Fruit fly (Drosophila melanogaster): ENCODE data around the gene CG14137.

The CG14137 gene

DNA sequence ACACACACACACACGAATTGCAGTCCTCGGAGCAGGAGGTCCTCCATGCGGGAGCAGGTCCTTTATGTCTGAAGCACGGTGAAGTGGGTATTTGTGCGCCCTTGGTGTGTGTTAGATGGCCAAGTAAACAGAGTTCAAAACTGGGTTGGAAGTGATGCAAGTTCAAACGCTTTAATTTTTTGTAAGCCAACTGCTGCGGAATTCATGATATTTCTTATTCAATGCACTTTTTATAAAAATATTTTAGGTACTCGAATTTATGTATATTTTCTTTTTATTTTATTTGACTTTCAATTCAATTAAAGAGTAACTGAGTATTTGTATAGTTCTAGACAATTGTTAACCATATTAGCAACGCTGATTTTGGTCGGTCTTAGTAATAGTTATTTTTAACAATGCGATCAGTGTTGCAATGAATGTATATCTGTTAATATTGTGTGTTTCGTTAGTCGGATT lies at the start of gene CG14137, which contains the start of gene CG46394:
Gene CG14137, minus strand, starts transcription at position 101 of the 456 bp plus-strand sequence.
Gene CG46394, plus strand, starts transcription at position 406 of the 456 bp plus-strand sequence.
- no peak for TF ChIP-seq psq (optimal IDR thresholded peaks at IDR 0.05)
- no peak for TF ChIP-seq Sin3A (optimal IDR thresholded peaks at IDR 0.05)
- TF ChIP-seq h (optimal IDR thresholded peaks at IDR 0.05): no peak
- no peak for TF ChIP-seq ttk (optimal IDR thresholded peaks at IDR 0.05)
- no peak for TF ChIP-seq Myc (optimal IDR thresholded peaks at IDR 0.05)
- no peak for TF ChIP-seq insv (optimal IDR thresholded peaks at IDR 0.05)

DNA sequence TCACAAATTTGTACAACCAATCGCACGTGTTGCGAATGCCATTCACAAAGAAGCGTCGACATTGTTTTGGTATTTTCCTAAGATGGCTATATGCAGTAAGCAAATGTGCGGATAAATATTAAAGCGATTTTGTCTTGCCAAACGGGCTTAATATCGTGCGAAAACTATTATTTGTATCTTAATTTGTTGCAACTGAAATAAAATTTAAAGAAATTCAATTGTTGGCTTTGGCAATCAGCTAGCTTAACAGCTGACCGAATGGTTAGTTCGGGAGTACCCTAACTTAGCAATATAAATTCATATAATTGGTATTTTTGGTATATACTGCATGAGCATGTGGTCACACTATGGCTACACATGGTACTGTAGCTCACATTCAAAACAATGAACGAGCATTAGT lies 48.5 kb upstream of the CG14137 start, which contains the start of the genes RIOK1 and Polr3H:
Gene RIOK1, minus strand, starts transcription at position 65 of the 400 bp plus-strand sequence.
Gene Polr3H, plus strand, starts transcription at position 347 of the 400 bp plus-strand sequence.
- TF ChIP-seq ttk (optimal IDR thresholded peaks at IDR 0.05): no peak
- TF ChIP-seq psq (optimal IDR thresholded peaks at IDR 0.05): no peak
- no peak for TF ChIP-seq h (optimal IDR thresholded peaks at IDR 0.05)
- TF ChIP-seq insv (optimal IDR thresholded peaks at IDR 0.05): no peak
- TF ChIP-seq Myc (optimal IDR thresholded peaks at IDR 0.05): no peak

DNA sequence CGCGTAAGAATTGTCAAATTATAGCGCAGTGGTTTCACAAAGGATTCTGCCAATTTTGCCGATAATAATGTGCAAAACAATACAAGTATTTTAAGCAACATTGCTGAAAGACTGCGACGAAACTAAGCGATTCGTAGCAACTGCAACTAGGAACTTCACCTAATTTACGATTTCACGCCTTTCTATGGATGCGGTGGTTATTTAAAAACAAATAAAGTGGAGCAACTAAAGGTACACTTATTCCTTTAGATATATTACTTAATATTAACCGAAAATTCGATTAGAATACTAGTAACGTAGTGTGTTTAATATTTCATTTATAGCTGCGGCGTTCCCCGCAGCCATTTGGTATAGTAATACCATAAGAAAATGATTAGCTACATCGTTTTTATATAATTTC lies 46.1 kb upstream of the CG14137 start, which contains the start of gene CG6071:
Gene CG6071, minus strand, starts transcription at position 101 of the 400 bp plus-strand sequence.
- TF ChIP-seq ttk (optimal IDR thresholded peaks at IDR 0.05) (no peak), Myc (optimal IDR thresholded peaks at IDR 0.05) (no peak), Sin3A (optimal IDR thresholded peaks at IDR 0.05) (no peak), psq (optimal IDR thresholded peaks at IDR 0.05) (no peak), insv (optimal IDR thresholded peaks at IDR 0.05) (no peak), h (optimal IDR thresholded peaks at IDR 0.05) (no peak)

DNA sequence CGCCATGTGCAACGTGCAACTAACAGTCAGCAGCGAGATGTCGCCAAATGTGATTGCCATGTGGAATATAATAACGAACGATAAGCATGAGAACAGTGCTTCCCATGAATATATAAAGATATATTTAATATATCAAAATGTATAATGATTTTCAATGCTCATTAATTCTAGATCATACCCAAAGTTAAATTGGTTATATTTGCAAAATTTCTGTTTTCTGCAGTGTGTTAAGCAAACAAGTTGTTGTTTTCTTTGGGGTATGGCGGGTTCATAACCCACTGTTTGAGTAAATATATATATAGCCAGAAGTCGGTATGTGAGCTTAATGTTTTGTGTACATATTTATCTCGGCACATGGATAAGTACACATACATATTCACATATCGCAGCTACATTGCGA lies 37.0 kb upstream of the CG14137 start:
- TF ChIP-seq insv (optimal IDR thresholded peaks at IDR 0.05): no peak
- no peak for TF ChIP-seq ttk (optimal IDR thresholded peaks at IDR 0.05)
- no peak for TF ChIP-seq h (optimal IDR thresholded peaks at IDR 0.05)
- TF ChIP-seq psq (optimal IDR thresholded peaks at IDR 0.05): no peak
- TF ChIP-seq Sin3A (optimal IDR thresholded peaks at IDR 0.05): no peak
- TF ChIP-seq Myc (optimal IDR thresholded peaks at IDR 0.05): no peak

DNA sequence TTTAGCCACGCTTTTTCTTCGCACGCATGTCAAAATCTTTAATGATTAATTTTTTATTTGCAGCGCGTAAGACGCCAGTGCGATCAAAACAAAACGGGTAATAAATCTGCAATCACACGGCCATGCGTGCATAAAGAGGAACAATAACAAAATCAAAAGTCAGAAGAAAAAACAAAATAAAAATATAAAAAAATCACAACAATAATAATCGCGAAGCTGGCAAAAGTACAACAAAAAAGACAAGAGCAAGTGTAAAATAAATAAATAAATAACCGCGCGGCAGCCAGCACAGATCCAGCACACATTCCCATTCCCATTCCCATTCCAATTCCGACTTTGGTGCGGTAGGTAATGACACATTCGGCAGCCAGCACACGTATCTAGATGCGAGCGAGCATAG lies 34.7 kb upstream of the CG14137 start:
- TF ChIP-seq psq (optimal IDR thresholded peaks at IDR 0.05): no peak
- no peak for TF ChIP-seq Sin3A (optimal IDR thresholded peaks at IDR 0.05)
- TF ChIP-seq Myc (optimal IDR thresholded peaks at IDR 0.05): no peak
- no peak for TF ChIP-seq h (optimal IDR thresholded peaks at IDR 0.05)
- no peak for TF ChIP-seq ttk (optimal IDR thresholded peaks at IDR 0.05)
- no peak for TF ChIP-seq insv (optimal IDR thresholded peaks at IDR 0.05)

DNA sequence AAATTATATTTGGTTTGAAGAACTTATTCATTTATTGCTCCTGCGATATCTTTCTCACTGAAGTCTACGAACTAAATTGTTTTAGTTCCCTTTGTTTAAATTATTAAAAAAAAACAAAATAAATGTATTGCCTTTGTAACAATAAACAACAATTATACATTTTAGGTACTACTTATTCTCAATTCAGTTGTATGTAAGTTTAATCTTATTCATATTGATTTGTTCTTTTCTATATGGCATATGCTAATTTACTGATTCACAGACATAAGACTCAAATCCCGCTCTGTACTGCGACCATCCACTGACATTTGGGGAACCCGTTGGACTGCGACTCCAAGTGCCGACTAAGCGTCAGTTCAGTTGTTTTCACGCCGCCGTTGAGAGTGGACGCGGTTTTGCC lies 31.2 kb upstream of the CG14137 start, which contains the start of gene CG32091:
Gene CG32091, plus strand, starts transcription at position 301 of the 400 bp plus-strand sequence.
- no peak for TF ChIP-seq h (optimal IDR thresholded peaks at IDR 0.05)
- TF ChIP-seq insv (optimal IDR thresholded peaks at IDR 0.05): no peak
- TF ChIP-seq Myc (optimal IDR thresholded peaks at IDR 0.05): no peak
- no peak for TF ChIP-seq Sin3A (optimal IDR thresholded peaks at IDR 0.05)
- no peak for TF ChIP-seq psq (optimal IDR thresholded peaks at IDR 0.05)
- TF ChIP-seq ttk (optimal IDR thresholded peaks at IDR 0.05): no peak

DNA sequence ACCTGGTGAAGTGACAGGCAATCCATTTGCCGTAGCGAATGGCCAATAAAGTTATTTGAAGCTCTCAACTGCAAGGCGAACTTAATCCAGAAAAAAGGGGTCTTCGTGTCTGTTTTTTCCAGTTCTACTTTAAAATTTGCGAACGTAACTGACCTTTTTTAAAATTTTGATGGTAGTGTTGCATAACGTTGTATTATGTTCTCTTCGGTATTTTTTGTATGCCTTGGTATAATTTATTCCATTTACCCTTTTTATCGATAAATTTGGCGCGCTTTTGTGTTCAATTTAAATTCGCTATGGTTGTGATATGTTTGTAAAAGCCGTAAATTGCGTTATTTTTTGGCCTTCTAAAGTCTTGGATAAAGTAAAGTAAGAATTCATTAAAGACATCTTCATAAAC lies 30.8 kb upstream of the CG14137 start:
- TF ChIP-seq Myc (optimal IDR thresholded peaks at IDR 0.05) (no peak), h (optimal IDR thresholded peaks at IDR 0.05) (no peak), Sin3A (optimal IDR thresholded peaks at IDR 0.05) (no peak), ttk (optimal IDR thresholded peaks at IDR 0.05) (no peak), insv (optimal IDR thresholded peaks at IDR 0.05) (no peak), psq (optimal IDR thresholded peaks at IDR 0.05) (no peak)

DNA sequence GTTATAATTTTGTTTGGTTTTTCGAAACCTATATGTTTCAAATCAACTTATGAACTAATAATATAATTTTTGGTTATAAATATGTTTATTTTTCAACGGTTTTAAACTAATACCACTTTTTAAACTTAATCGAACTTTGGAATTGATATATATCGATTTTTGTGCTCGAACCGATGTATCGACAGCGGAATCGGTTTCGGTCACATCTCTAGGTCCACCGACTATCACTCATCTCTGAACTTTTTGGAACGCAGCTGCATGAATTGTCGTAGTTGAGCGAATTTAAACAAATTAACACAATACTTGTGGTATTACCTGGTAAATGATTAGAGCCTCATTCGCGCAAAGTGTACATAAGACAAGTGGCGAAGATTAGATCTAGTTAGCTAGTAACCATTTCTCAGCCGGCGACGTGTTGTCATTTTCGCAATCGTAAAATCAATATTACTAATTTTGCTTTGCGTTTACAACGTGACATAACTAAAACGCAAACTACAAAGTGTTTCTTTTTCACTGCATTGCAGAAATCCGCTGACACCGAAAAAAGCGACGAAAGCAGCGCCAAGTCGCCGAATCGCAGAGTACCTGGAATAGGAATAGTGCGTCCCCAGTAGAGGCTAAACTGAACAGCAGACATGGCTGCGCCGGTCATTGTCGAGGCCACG lies 28.1 kb upstream of the CG14137 start, which contains the start of gene Apt1:
Gene Apt1, plus strand, starts transcription at position 219 of the 665 bp plus-strand sequence.
- TF ChIP-seq psq (optimal IDR thresholded peaks at IDR 0.05) (no peak), ttk (optimal IDR thresholded peaks at IDR 0.05) (no peak), Myc (optimal IDR thresholded peaks at IDR 0.05) (no peak), h (optimal IDR thresholded peaks at IDR 0.05) (no peak), insv (optimal IDR thresholded peaks at IDR 0.05) (no peak), Sin3A (optimal IDR thresholded peaks at IDR 0.05) (no peak)

DNA sequence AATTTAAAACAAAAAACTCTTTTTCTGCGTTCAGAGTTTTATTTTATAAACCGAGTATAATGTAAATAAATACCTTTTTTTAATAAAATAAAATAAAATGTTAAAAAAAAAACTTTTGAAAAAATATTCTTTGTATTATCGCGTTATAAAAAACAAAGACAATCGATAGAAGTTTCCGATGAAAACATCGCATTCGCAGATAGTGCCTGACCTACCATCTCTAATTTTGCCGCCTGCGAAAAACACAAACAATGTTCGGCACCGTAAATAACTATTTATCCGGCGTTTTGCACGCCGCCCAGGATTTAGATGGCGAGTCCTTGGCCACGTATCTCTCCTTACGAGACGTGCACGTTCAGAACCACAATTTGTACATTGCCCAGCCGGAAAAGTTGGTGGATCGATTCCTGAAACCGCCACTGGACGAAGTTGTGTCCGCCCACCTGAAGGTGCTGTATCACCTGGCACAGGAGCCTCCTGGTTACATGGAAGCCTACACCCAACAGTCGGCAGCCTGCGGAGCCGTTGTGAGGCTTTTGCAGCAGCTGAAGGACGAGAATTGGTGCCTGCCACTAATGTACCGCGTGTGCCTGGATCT lies 26.5 kb upstream of the CG14137 start, which contains the start of gene PCID2:
Gene PCID2, plus strand, starts transcription at position 213 of the 598 bp plus-strand sequence.
- TF ChIP-seq Myc (optimal IDR thresholded peaks at IDR 0.05) (no peak), ttk (optimal IDR thresholded peaks at IDR 0.05) (no peak), insv (optimal IDR thresholded peaks at IDR 0.05) (no peak), Sin3A (optimal IDR thresholded peaks at IDR 0.05) (no peak)

DNA sequence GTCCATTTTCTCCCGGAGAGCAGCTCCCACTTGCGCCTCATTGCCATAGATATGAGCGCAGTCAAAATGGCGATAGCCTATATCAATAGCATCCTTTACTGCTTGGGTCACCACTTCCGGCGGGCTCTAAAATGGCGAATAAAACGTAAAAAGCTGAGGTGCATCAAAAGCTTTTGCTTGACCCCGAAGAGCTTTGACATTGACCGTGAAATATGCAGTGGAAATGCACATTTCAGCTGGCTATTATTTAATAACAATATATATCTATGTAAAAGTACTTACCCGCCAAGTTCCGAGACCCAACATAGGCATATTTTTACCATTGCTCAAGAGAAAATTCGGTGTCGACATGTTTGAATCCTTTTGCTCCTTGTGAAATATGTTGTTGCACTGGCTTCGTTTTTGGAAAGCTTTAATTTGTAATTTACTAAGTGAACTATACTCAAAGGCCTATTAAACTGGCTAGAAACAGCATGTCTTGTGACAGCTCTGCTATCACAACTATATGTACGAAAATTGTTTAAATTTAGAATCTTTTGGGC lies 25.8 kb upstream of the CG14137 start, which contains the start of gene CG6083:
Gene CG6083, minus strand, starts transcription at position 492 of the 542 bp plus-strand sequence.
- TF ChIP-seq psq (optimal IDR thresholded peaks at IDR 0.05) (no peak), Sin3A (optimal IDR thresholded peaks at IDR 0.05) (no peak), Myc (optimal IDR thresholded peaks at IDR 0.05) (no peak)

DNA sequence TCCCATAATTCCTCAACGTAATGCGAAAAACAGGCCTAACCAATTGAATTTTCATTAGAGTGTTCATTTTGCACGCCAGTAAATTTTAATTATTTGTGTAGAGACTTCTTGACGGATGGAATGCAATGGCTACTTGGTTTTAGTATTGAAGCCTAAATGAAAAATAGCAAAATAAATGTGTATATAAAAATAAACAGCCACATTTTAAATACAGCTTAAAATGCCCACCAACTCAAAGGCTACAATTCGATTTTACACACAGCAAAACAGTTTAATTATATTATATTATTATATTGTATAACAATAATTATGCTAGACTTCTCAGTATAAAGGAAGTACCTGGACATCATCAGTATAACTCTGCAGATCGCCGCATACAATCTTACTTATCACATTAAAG lies 24.4 kb upstream of the CG14137 start, which contains the start of gene Akr1B:
Gene Akr1B, minus strand, starts transcription at position 101 of the 400 bp plus-strand sequence.
- no peak for TF ChIP-seq psq (optimal IDR thresholded peaks at IDR 0.05)
- no peak for TF ChIP-seq ttk (optimal IDR thresholded peaks at IDR 0.05)
- TF ChIP-seq h (optimal IDR thresholded peaks at IDR 0.05): no peak
- no peak for TF ChIP-seq Sin3A (optimal IDR thresholded peaks at IDR 0.05)
- TF ChIP-seq Myc (optimal IDR thresholded peaks at IDR 0.05): no peak
- TF ChIP-seq insv (optimal IDR thresholded peaks at IDR 0.05): no peak
